Worm (Caenorhabditis elegans) whole organism, midembryonic: ENCODE measurements around the gene arid-1.

Source experiments
- T22C8.4 ChIP-seq: fragments of 200-800 bp; sonication (Bioruptor generic); IDR thresholded peaks from 2 replicates; pipeline ENCODE4 v1.3.6; 2022; ENCODE audit warnings: missing genetic modification characterization, missing compliant biosample characterization
- cog-1 ChIP-seq: sonication (generic microtip); optimal IDR thresholded peaks from 2 replicates; lab custom pipeline; 2016; ENCODE audit warnings: missing genetic modification characterization, missing compliant biosample characterization
- flt-1 ChIP-seq: fragments of 200-800 bp; sonication (Bioruptor generic); IDR thresholded peaks from 2 replicates; pipeline ENCODE4 v1.3.6; 2022; ENCODE audit warnings: missing genetic modification characterization, missing compliant biosample characterization
- klf-2 ChIP-seq: fragments of 200-800 bp; sonication (Bioruptor generic); conservative IDR thresholded peaks from 2 replicates; pipeline ENCODE4 v1.3.6; 2022; ENCODE audit warnings: missing genetic modification reagents, missing genetic modification characterization, missing compliant biosample characterization
- med-1 ChIP-seq: sonication (generic microtip); optimal IDR thresholded peaks from 2 replicates; lab custom pipeline; 2017; ENCODE audit warnings: missing genetic modification characterization, mild to moderate bottlenecking, missing compliant biosample characterization, antibody characterized with exemption, missing genetic modification reagents; ENCODE audit not compliant: insufficient read depth
- ref-1 ChIP-seq: fragments of 200-800 bp; sonication (Bioruptor generic); conservative IDR thresholded peaks from 2 replicates; pipeline ENCODE4 v1.3.6; 2022; ENCODE audit warnings: missing genetic modification reagents, missing genetic modification characterization, missing compliant biosample characterization
- tab-1 ChIP-seq: fragments of 200-800 bp; sonication (Bioruptor generic); IDR thresholded peaks from 2 replicates; pipeline ENCODE4 v1.3.6; 2022; ENCODE audit warnings: missing genetic modification characterization, missing compliant biosample characterization
- ztf-23 ChIP-seq: fragments of 200-800 bp; sonication (Bioruptor generic); IDR thresholded peaks from 2 replicates; pipeline ENCODE4 v1.3.6; 2022; ENCODE audit warnings: missing genetic modification reagents, missing genetic modification characterization, missing compliant biosample characterization
- ztf-29 ChIP-seq: fragments of 200-800 bp; sonication (Bioruptor generic); IDR thresholded peaks from 2 replicates; pipeline ENCODE4 v1.3.6; 2022; ENCODE audit warnings: missing genetic modification reagents, missing genetic modification characterization, missing compliant biosample characterization

Gene arid-1

DNA sequence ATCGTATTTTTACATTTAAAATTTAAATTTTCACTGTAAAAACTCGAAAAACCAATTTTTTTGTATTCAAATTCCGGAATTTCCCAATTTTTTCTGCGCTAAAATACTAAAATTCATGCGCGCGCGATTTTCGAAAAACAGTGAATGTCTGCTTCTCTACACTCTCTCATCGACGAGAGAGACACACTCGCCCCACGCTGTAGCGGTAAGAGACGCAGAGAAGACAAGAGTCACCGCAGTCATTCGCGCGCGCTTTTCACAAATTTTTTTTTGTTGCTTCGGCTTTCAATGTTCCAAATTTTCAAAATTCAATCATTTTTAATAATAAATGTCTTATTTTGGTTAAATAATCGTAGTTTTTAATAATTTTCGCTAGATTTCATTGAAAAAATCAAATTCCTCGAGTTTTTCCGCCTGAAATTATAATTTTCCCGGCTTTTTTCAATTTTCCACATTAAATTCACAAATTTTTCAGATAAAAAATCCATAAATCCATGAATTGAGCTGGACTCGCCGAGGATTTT lies at the start of gene arid-1:
Gene arid-1, plus strand, starts transcription at position 474 of the 524 bp plus-strand sequence.
- no peak for TF ChIP-seq flt-1
- TF ChIP-seq klf-2 (GFP tag; lab: Robert Waterston, UW) = no peak
- no peak for TF ChIP-seq cog-1 (tag; lab: Kevin White, UChicago)
- no peak for TF ChIP-seq T22C8.4
- no peak for TF ChIP-seq med-1 (GFP tag; lab: Kevin White, UChicago)
- TF ChIP-seq ztf-23 (GFP tag; lab: Robert Waterston, UW) = no peak
- no peak for TF ChIP-seq ref-1 (GFP tag; lab: Robert Waterston, UW)
- no peak for TF ChIP-seq tab-1 (GFP tag; lab: Robert Waterston, UW)
- no peak for TF ChIP-seq ztf-29 (GFP tag; lab: Robert Waterston, UW)

DNA sequence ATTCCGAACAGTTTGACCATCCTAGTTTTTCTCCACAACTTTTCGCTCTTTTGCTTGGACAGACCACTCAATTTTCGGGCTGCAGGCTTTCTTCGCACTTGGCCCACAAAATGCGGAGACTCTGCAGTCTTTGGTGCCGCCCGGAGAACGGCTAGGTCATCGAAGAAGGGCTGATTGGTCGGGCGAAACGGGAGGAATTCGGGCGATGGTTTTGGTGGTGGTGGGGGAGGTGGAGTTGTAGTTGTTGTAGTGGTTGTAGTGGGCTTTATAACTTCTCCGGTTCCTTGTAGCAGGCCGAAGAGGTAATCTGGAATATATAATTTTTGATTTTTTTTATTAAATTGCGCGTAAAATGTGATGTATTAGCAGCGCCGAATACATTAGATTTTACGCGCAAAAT lies 48.3 kb upstream of the arid-1 start:
- TF ChIP-seq cog-1 (tag; lab: Kevin White, UChicago) (no peak), ztf-29 (GFP tag; lab: Robert Waterston, UW) (no peak), ztf-23 (GFP tag; lab: Robert Waterston, UW) (no peak), T22C8.4 (no peak), tab-1 (GFP tag; lab: Robert Waterston, UW) (no peak), med-1 (GFP tag; lab: Kevin White, UChicago) (no peak), klf-2 (GFP tag; lab: Robert Waterston, UW) (no peak)

DNA sequence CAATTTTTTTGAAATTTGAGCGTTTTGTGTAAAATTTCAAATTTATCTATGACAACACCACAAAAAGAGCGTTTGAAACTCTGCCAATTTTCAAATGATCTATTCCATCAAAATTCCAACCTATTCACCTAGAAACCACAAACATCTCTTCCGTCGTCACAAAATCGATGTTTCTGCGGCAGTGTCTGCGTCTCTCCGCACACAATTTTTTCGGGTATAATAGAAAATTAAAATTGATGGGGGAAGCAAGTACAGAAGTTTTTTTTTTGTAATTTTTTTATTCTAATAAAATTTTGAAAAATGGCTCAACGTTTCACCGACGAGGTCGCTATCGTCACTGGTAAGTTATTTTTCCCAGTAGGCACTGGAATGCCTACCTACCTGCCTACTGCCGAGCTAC lies 47.4 kb upstream of the arid-1 start, which contains the start of gene W03F9.9:
Gene W03F9.9, plus strand, starts transcription at position 301 of the 400 bp plus-strand sequence.
- TF ChIP-seq med-1 (GFP tag; lab: Kevin White, UChicago) (no peak), klf-2 (GFP tag; lab: Robert Waterston, UW) (no peak), flt-1 (no peak), ztf-23 (GFP tag; lab: Robert Waterston, UW) (no peak), cog-1 (tag; lab: Kevin White, UChicago) (no peak), T22C8.4 (no peak), ref-1 (GFP tag; lab: Robert Waterston, UW) (no peak), ztf-29 (GFP tag; lab: Robert Waterston, UW) (no peak)

DNA sequence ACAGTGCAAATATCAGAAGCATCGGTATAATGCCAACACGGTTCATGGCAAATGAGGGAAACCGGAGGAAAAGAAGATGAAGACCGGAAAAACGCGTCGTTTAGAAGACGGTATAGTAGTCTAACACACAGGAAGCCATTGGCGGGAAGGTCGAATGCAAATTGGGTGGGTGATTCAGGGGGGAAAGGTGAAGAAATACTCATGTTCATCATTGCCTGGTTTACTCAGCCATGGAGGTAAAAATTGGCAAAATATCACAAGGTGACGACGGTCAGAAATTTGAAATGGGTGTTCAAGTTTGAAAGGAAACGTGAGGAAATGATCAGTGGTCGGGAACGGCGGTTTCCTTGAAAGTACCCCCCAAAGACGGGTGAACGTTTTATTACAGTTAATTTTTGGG lies 44.7 kb upstream of the arid-1 start, which contains the start of gene W03F9.11:
Gene W03F9.11, minus strand, starts transcription at position 101 of the 400 bp plus-strand sequence.
- TF ChIP-seq ref-1 (GFP tag; lab: Robert Waterston, UW) (no peak), ztf-23 (GFP tag; lab: Robert Waterston, UW) (no peak), med-1 (GFP tag; lab: Kevin White, UChicago) (no peak), T22C8.4 (no peak), flt-1 (no peak), cog-1 (tag; lab: Kevin White, UChicago) (no peak), klf-2 (GFP tag; lab: Robert Waterston, UW) (no peak), ztf-29 (GFP tag; lab: Robert Waterston, UW) (no peak), tab-1 (GFP tag; lab: Robert Waterston, UW) (no peak)

DNA sequence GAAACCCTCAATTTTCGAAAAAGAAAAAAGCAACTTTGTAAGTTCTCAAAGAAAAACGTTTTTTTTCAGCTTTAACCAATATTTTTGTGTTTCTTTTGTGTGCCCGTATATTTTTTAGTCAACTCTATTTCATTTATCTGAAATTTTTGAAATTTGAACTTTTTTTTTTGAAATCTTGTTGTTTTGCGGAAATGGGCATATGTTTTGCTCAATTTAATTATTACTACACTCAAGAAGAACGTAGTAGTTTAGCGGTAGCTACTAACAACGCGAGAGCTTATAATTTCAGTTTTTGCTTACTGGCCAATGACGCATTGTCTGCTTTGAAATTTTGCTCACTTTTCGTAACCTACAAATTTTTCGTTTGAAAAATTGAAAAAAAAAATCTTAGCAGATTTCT lies 41.2 kb upstream of the arid-1 start, which contains the start of gene srh-82:
Gene srh-82, plus strand, starts transcription at position 301 of the 400 bp plus-strand sequence.
- TF ChIP-seq ztf-23 (GFP tag; lab: Robert Waterston, UW) (no peak), klf-2 (GFP tag; lab: Robert Waterston, UW) (no peak), ref-1 (GFP tag; lab: Robert Waterston, UW) (no peak), T22C8.4 (no peak)

DNA sequence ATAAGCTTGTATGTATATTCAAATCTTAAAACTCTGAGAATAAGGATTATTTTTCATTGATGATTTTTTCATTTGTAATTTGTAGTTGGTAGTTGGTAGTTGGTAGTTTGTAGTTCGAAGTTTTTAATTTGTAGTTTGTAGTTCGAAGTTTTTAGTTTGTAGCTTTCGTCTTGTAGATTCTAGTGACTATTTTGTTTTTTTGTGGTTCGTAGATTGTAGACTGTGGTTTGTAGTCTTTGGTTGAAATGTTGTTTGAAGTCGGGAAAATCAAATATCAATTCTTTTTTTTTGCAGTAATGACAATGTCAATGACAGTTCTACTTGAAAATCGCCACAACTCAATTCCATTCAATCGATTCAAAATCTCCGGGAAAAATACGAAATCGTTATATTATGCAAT lies 40.3 kb upstream of the arid-1 start:
- TF ChIP-seq med-1 (GFP tag; lab: Kevin White, UChicago) (no peak), ref-1 (GFP tag; lab: Robert Waterston, UW) (no peak)

DNA sequence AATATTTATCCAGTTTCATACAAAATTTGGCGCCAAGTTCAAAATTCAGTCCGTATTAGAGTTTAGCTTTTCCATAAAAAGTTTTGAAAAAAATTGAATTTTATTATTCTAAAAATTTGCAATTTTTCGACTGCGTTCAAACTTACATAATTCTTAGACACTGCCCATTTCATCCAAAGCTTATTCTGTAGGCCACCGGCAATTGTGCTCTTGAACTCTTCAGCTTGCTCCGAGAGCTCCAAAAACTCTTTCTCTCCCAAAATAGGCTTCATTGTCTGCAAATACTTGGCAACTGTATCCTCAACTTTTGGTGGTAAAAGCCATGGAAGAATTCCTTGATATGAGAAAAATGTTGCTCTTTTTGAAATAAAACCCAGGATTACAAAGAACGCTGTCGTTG lies 35.9 kb upstream of the arid-1 start:
- TF ChIP-seq flt-1 (no peak), ztf-23 (GFP tag; lab: Robert Waterston, UW) (no peak), med-1 (GFP tag; lab: Kevin White, UChicago) (no peak), T22C8.4 (no peak), tab-1 (GFP tag; lab: Robert Waterston, UW) (no peak), klf-2 (GFP tag; lab: Robert Waterston, UW) (no peak), ztf-29 (GFP tag; lab: Robert Waterston, UW) (no peak), ref-1 (GFP tag; lab: Robert Waterston, UW) (no peak), cog-1 (tag; lab: Kevin White, UChicago) (no peak)

DNA sequence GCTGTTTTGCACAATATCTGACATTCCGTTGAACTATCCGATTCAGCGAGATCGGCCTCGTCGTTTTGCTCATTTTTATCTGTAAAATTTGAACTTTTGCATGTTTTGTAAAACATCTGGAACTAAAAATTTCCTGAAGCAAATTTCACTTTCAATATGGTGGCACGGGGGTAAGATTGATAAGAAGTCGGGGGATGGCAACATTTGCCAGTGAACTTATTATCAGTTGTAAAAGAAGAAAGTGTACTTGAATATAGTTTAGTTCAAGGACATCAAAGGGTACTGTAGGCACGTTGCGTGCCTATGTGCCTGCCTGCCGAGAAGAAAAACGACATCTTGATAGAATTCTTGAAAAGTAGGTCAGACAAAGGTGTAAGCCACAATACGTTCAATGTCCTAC lies 34.7 kb upstream of the arid-1 start, which contains the start of gene W03F9.4:
Gene W03F9.4, minus strand, starts transcription at position 79 of the 400 bp plus-strand sequence.
- TF ChIP-seq ztf-23 (GFP tag; lab: Robert Waterston, UW) = no peak
- TF ChIP-seq klf-2 (GFP tag; lab: Robert Waterston, UW) = no peak
- no peak for TF ChIP-seq med-1 (GFP tag; lab: Kevin White, UChicago)
- TF ChIP-seq ztf-29 (GFP tag; lab: Robert Waterston, UW) = no peak
- no peak for TF ChIP-seq ref-1 (GFP tag; lab: Robert Waterston, UW)
- no peak for TF ChIP-seq flt-1
- TF ChIP-seq T22C8.4 = no peak
- TF ChIP-seq tab-1 (GFP tag; lab: Robert Waterston, UW) = no peak
- TF ChIP-seq cog-1 (tag; lab: Kevin White, UChicago) = no peak

DNA sequence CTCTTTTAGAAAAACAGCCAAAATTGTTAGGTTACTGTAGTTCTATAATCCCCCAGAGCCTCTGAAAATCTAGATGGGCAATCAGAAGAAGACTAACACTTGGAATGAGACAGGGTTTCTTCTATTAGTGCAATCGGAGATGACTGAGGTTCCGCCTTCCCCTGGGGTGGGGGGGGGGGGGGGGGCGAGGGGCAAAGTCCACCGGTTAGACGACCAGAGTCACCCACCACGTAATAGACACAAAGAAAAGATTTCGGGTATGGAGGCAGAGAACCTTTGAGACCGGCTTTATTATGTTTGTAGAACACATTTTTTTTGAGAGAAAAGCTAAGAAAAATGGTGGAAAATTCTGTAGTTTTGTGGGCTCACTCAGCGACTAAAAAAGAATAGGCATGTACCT lies 33.8 kb upstream of the arid-1 start:
- no peak for TF ChIP-seq T22C8.4
- 0 out of 2 replicates have a peak, but pooled peaks have one; percentile 41 for TF ChIP-seq flt-1

DNA sequence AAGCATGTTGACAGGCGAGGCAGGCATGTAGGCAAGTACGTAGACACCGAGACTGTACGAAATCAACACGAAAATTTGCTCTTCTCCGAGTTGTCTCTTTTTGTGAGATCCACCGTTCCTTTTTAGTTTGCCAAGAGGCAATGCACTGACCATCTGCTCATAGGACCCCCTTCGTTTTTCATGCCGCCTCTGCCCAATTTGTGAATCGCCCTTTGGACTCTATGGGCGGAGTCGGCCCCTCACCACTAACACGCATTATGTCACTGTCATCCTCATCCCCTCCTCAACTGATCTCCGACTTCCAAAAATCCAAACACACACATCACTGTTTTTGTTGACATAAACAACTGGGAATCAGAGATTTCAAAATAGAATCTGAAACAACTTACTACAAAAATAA lies 32.1 kb upstream of the arid-1 start:
- no peak for TF ChIP-seq ref-1 (GFP tag; lab: Robert Waterston, UW)
- no peak for TF ChIP-seq klf-2 (GFP tag; lab: Robert Waterston, UW)
- TF ChIP-seq T22C8.4 = 0 out of 2 replicates have a peak, but pooled peaks have one; percentile 7
- no peak for TF ChIP-seq ztf-29 (GFP tag; lab: Robert Waterston, UW)
- TF ChIP-seq med-1 (GFP tag; lab: Kevin White, UChicago) = no peak
- TF ChIP-seq cog-1 (tag; lab: Kevin White, UChicago) = no peak
- 0 out of 2 replicates have a peak, but pooled peaks have one; percentile 25 for TF ChIP-seq flt-1
- TF ChIP-seq tab-1 (GFP tag; lab: Robert Waterston, UW) = 0 out of 2 replicates have a peak, but pooled peaks have one; percentile 65
- TF ChIP-seq ztf-23 (GFP tag; lab: Robert Waterston, UW) = 0 out of 2 replicates have a peak, but pooled peaks have one; percentile 7
